Worm (Caenorhabditis elegans): Measurements from ENCODE around the gene ift-43.

The ift-43 gene

ce11 chrII:5660736-5661734 lies at the start of gene ift-43, which contains the start of gene mdt-26 (continued):
- TF ChIP-seq zip-4 (GFP tag; optimal IDR thresholded peaks at IDR 0.05): peak; percentile 77
- TF ChIP-seq grh-1 (GFP tag; IDR thresholded peaks at IDR 0.05): peak; percentile 66
- peak; percentile 87 for TF ChIP-seq irx-1 (tag; optimal IDR thresholded peaks at IDR 0.05)
- peak; percentile 82 for TF ChIP-seq jun-1 (tag; optimal IDR thresholded peaks at IDR 0.05)
- TF ChIP-seq sup-37 (GFP tag; optimal IDR thresholded peaks at IDR 0.05): peak; percentile 82
- peak; percentile 14 for TF ChIP-seq C34B4.2 (tag; optimal IDR thresholded peaks at IDR 0.05)
- TF ChIP-seq lir-3 (tag; optimal IDR thresholded peaks at IDR 0.05; ENCODE audit: poor library complexity): peak; percentile 53
- TF ChIP-seq zag-1 (tag; optimal IDR thresholded peaks at IDR 0.05): no peak
- no peak for TF ChIP-seq ets-5 (GFP tag; IDR thresholded peaks at IDR 0.05)
- TF ChIP-seq ceh-88 (GFP tag; IDR thresholded peaks at IDR 0.05): peak; percentile 71
- peak; percentile 81 for TF ChIP-seq nhr-19 (GFP tag; conservative IDR thresholded peaks at IDR 0.05)
- no peak for TF ChIP-seq vab-15 (tag; optimal IDR thresholded peaks at IDR 0.05)
- TF ChIP-seq nhr-12 (tag; optimal IDR thresholded peaks at IDR 0.05): no peak
- peak; percentile 67 for TF ChIP-seq lin-13 (GFP tag; optimal IDR thresholded peaks at IDR 0.05)
- peak; percentile 93 for TF ChIP-seq snu-23 (GFP tag; optimal IDR thresholded peaks at IDR 0.05)
- peak; percentile 76 for TF ChIP-seq C16A3.4 (tag; optimal IDR thresholded peaks at IDR 0.05)
- TF ChIP-seq elt-3 (tag; optimal IDR thresholded peaks at IDR 0.05): peak in 2 of 6 experiments; percentile 57 to 58
- TF ChIP-seq ztf-11 (tag; optimal IDR thresholded peaks at IDR 0.05): peak in 1 of 2 experiments; percentile 82
- peak; percentile 28 for TF ChIP-seq fkh-4 (tag; optimal IDR thresholded peaks at IDR 0.05; ENCODE audit: borderline replicate concordance)
- peak; percentile 15 for TF ChIP-seq ceh-63 (GFP tag; optimal IDR thresholded peaks at IDR 0.05)
- peak; percentile 38 for TF ChIP-seq lin-39 (tag; optimal IDR thresholded peaks at IDR 0.05)
- TF ChIP-seq aly-2 (tag; optimal IDR thresholded peaks at IDR 0.05): peak; percentile 44
- peak; percentile 78 for TF ChIP-seq rnt-1 (tag; optimal IDR thresholded peaks at IDR 0.05)
- TF ChIP-seq nhr-85 (tag): peak; percentile 87
- no peak for TF ChIP-seq ces-1 (GFP tag; optimal IDR thresholded peaks at IDR 0.05)
- peak; percentile 92 for TF ChIP-seq tbx-2 (tag; optimal IDR thresholded peaks at IDR 0.05)
- TF ChIP-seq C04F5.9 (tag; optimal IDR thresholded peaks at IDR 0.05): peak; percentile 56
- peak; percentile 93 for TF ChIP-seq swsn-7 (tag; optimal IDR thresholded peaks at IDR 0.05)
- TF ChIP-seq elt-2 (tag; optimal IDR thresholded peaks at IDR 0.05): peak; percentile 57
- TF ChIP-seq alr-1 (tag; optimal IDR thresholded peaks at IDR 0.05; ENCODE audit: borderline replicate concordance): no peak
- peak; percentile 73 for TF ChIP-seq ztf-4 (tag; optimal IDR thresholded peaks at IDR 0.05)
- peak; percentile 88 for TF ChIP-seq unc-86 (tag; optimal IDR thresholded peaks at IDR 0.05)
- no peak for TF ChIP-seq fos-1 (tag; optimal IDR thresholded peaks at IDR 0.05)
- no peak for TF ChIP-seq pqm-1 (tag; optimal IDR thresholded peaks at IDR 0.05)

ce11 chrII:5708154-5708553 lies 47.6 kb upstream of the ift-43 start:
- TF ChIP-seq ceh-82 (tag; optimal IDR thresholded peaks at IDR 0.05) (no peak), lin-15B (tag; optimal IDR thresholded peaks at IDR 0.05) (no peak), efl-1 (optimal IDR thresholded peaks at IDR 0.05) (no peak), efl-1 (GFP tag; optimal IDR thresholded peaks at IDR 0.05 in 1 of 2) (no peak), nhr-47 (tag; optimal IDR thresholded peaks at IDR 0.05) (no peak), nhr-77 (tag; optimal IDR thresholded peaks at IDR 0.05) (no peak), nhr-71 (tag; optimal IDR thresholded peaks at IDR 0.05) (peak; percentile 4), nhr-19 (GFP tag; conservative IDR thresholded peaks at IDR 0.05) (no peak), lin-14 (GFP tag; optimal IDR thresholded peaks at IDR 0.05) (peak; percentile 77), irx-1 (tag; optimal IDR thresholded peaks at IDR 0.05) (no peak), unc-98 (GFP tag; IDR thresholded peaks at IDR 0.05) (no peak), fkh-10 (GFP tag; optimal IDR thresholded peaks at IDR 0.05) (peak; percentile 90), aha-1 (tag; optimal IDR thresholded peaks at IDR 0.05) (no peak), tbx-2 (tag; optimal IDR thresholded peaks at IDR 0.05) (peak; percentile 42)

Data from whole organism, L1 larva.